Worm (Caenorhabditis elegans) whole organism, midembryonic: ENCODE measurements around the gene pbo-6.

Experiments
- T22C8.4 ChIP-seq: fragments of 200-800 bp; sonication (Bioruptor generic); IDR thresholded peaks from 2 replicates; pipeline ENCODE4 v1.3.6; 2022; ENCODE audit warnings: missing genetic modification characterization, missing compliant biosample characterization
- flt-1 ChIP-seq: fragments of 200-800 bp; sonication (Bioruptor generic); IDR thresholded peaks from 2 replicates; pipeline ENCODE4 v1.3.6; 2022; ENCODE audit warnings: missing genetic modification characterization, missing compliant biosample characterization
- ref-1 ChIP-seq: fragments of 200-800 bp; sonication (Bioruptor generic); conservative IDR thresholded peaks from 2 replicates; pipeline ENCODE4 v1.3.6; 2022; ENCODE audit warnings: missing genetic modification reagents, missing genetic modification characterization, missing compliant biosample characterization
- tab-1 ChIP-seq: fragments of 200-800 bp; sonication (Bioruptor generic); IDR thresholded peaks from 2 replicates; pipeline ENCODE4 v1.3.6; 2022; ENCODE audit warnings: missing genetic modification characterization, missing compliant biosample characterization
- ztf-23 ChIP-seq: fragments of 200-800 bp; sonication (Bioruptor generic); IDR thresholded peaks from 2 replicates; pipeline ENCODE4 v1.3.6; 2022; ENCODE audit warnings: missing genetic modification reagents, missing genetic modification characterization, missing compliant biosample characterization
- ztf-29 ChIP-seq: fragments of 200-800 bp; sonication (Bioruptor generic); IDR thresholded peaks from 2 replicates; pipeline ENCODE4 v1.3.6; 2022; ENCODE audit warnings: missing genetic modification reagents, missing genetic modification characterization, missing compliant biosample characterization

ce11 chrX:17379675-17380074 lies 49.2 kb upstream of the pbo-6 start, which contains the start of gene F10D7.10:
- no peak for TF ChIP-seq T22C8.4
- TF ChIP-seq flt-1 (GFP tag; lab: Robert Waterston, UW), result no peak
- TF ChIP-seq ztf-29, result no peak
- no peak for TF ChIP-seq ref-1 (GFP tag; lab: Robert Waterston, UW)
- TF ChIP-seq tab-1 (GFP tag; lab: Robert Waterston, UW), result no peak
- TF ChIP-seq ztf-23 (GFP tag; lab: Robert Waterston, UW), result no peak
